Fruit fly (Drosophila melanogaster): ENCODE data around the gene wnd.

wnd gene

DNA sequence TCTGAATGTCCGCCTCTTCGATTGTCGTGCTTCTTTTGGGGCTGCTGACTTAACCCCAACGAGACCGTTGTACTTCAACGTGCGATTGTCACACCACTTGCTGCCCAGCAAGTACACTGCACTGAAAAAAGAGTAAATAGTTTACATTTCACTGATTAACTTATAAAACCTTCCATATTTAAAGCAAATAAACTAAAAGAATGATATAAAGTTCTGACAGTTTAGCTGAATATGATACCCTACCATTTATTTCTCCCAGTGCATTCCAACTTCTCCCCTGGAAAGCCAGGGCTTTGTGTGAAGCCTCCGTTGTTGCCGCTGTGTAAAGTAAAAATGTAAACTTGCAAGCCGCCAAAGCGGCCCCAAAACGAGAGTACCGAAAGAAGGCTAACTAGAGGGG lies 38.7 kb upstream of the wnd start (continued):
- TF ChIP-seq CG1529 (GFP tag; optimal IDR thresholded peaks at IDR 0.05) (peak; percentile 17), D19A (tag; optimal IDR thresholded peaks at IDR 0.05) (peak; percentile 35), CG14860 (GFP tag; IDR thresholded peaks at IDR 0.05; ENCODE audit: partially characterized antibody) (no peak), Dbx (GFP tag; IDR thresholded peaks at IDR 0.05) (no peak), gce (GFP tag; IDR thresholded peaks at IDR 0.05) (no peak), crc (GFP tag; optimal IDR thresholded peaks at IDR 0.05) (no peak), CoRest (tag; optimal IDR thresholded peaks at IDR 0.05) (peak; percentile 23), CG6791 (GFP tag; IDR thresholded peaks at IDR 0.05; ENCODE audit: partially characterized antibody) (no peak), CG6254 (GFP tag; optimal IDR thresholded peaks at IDR 0.05) (peak; percentile 25), HLHmδ (GFP tag; optimal IDR thresholded peaks at IDR 0.05) (no peak), Fer3 (tag; optimal IDR thresholded peaks at IDR 0.05) (no peak), CG4424 (GFP tag; optimal IDR thresholded peaks at IDR 0.05) (peak; percentile 12), Ssrp (tag; optimal IDR thresholded peaks at IDR 0.05) (no peak), bcd (GFP tag; optimal IDR thresholded peaks at IDR 0.05) (peak; percentile 11), twi (tag; optimal IDR thresholded peaks at IDR 0.05) (no peak), Atf3 (GFP tag; optimal IDR thresholded peaks at IDR 0.05) (no peak), zen (tag; optimal IDR thresholded peaks at IDR 0.05) (peak; percentile 4), CG15073 (GFP tag; optimal IDR thresholded peaks at IDR 0.05) (no peak), Rx (GFP tag; IDR thresholded peaks at IDR 0.05) (0 out of 2 replicates have a peak, but pooled peaks have one; percentile 4), Usf (GFP tag; optimal IDR thresholded peaks at IDR 0.05) (peak; percentile 13), CG11560 (tag; IDR thresholded peaks at IDR 0.05) (no peak), CG3163 (GFP tag; optimal IDR thresholded peaks at IDR 0.05) (no peak), Dip2 (GFP tag; IDR thresholded peaks at IDR 0.05) (no peak), CG2116 (GFP tag; optimal IDR thresholded peaks at IDR 0.05) (no peak), Opbp (GFP tag; IDR thresholded peaks at IDR 0.05; ENCODE audit: partially characterized antibody) (no peak), zf30C (GFP tag; optimal IDR thresholded peaks at IDR 0.05) (no peak), CG16779 (GFP tag; IDR thresholded peaks at IDR 0.05) (no peak), Hand (GFP tag; optimal IDR thresholded peaks at IDR 0.05) (no peak), aop (GFP tag; IDR thresholded peaks at IDR 0.05) (no peak), Dek (tag; optimal IDR thresholded peaks at IDR 0.05) (no peak), CG6689 (GFP tag; IDR thresholded peaks at IDR 0.05) (no peak), Elba2 (GFP tag; optimal IDR thresholded peaks at IDR 0.05) (no peak), abd-A (tag; optimal IDR thresholded peaks at IDR 0.05) (no peak), HLH54F (GFP tag; optimal IDR thresholded peaks at IDR 0.05) (no peak), CG17829 (tag; optimal IDR thresholded peaks at IDR 0.05) (peak; percentile 32), CG7556 (GFP tag; optimal IDR thresholded peaks at IDR 0.05) (no peak), jigr1 (GFP tag; IDR thresholded peaks at IDR 0.05) (no peak), CG34422 (GFP tag; IDR thresholded peaks at IDR 0.05) (no peak), hkb (optimal IDR thresholded peaks at IDR 0.05) (no peak), hkb (GFP tag; IDR thresholded peaks at IDR 0.05) (no peak), CG17328 (GFP tag; IDR thresholded peaks at IDR 0.05) (peak; percentile 36; the same call in 1 of the 2 replicates), NC2α (GFP tag; optimal IDR thresholded peaks at IDR 0.05) (no peak), bbx (GFP tag; IDR thresholded peaks at IDR 0.05; ENCODE audit: partially characterized antibody) (no peak), schlank (tag; optimal IDR thresholded peaks at IDR 0.05) (no peak), cas (GFP tag; IDR thresholded peaks at IDR 0.05) (no peak), C15 (GFP tag; IDR thresholded peaks at IDR 0.05) (no peak), CG11398 (GFP tag; optimal IDR thresholded peaks at IDR 0.05) (no peak), fu2 (GFP tag; optimal IDR thresholded peaks at IDR 0.05) (no peak), lmd (GFP tag; IDR thresholded peaks at IDR 0.05) (peak; percentile 9; the same call in 1 of the 2 replicates), CG7372 (GFP tag; IDR thresholded peaks at IDR 0.05) (no peak), CG43689 (GFP tag; IDR thresholded peaks at IDR 0.05) (no peak), CG42726 (GFP tag; IDR thresholded peaks at IDR 0.05; ENCODE audit: partially characterized antibody) (no peak), ems (GFP tag; optimal IDR thresholded peaks at IDR 0.05) (no peak)

Measured in whole organism, embryonic.